Fruit fly (Drosophila melanogaster): ENCODE data around the gene HLH4C.

Gene HLH4C

DNA sequence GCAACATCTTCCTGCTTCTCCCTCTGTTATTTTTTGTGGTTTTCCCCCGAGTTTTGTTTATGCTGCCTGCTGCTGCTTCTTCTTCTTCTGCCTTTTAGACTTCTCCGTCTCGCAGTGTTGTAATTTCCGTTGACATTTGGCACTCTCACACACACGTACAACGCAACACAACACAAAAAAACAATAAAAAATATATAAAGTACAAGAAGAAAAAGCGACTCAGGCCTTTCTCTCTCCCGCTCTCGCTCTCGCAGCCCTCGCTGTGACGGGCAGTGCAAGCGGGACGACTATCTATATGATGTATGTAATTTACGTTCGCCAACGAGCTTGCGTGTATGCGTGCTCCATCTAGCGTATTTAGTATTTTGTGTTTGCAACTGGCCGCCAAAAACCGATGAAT is 38.9 kb upstream of the HLH4C start (continued):
- TF ChIP-seq repo (GFP tag; optimal IDR thresholded peaks at IDR 0.05) (no peak), bsh (GFP tag; optimal IDR thresholded peaks at IDR 0.05) (peak in 1 of 2 experiments; percentile 83), CG4282 (GFP tag; optimal IDR thresholded peaks at IDR 0.05) (no peak), Fer1 (GFP tag; optimal IDR thresholded peaks at IDR 0.05) (no peak), Atf-2 (GFP tag; optimal IDR thresholded peaks at IDR 0.05) (no peak), ftz-f1 (GFP tag; optimal IDR thresholded peaks at IDR 0.05) (peak; percentile 55), nerfin-1 (tag; optimal IDR thresholded peaks at IDR 0.05) (peak; percentile 2), CG14965 (GFP tag; optimal IDR thresholded peaks at IDR 0.05; ENCODE audit: borderline replicate concordance) (no peak), CG14860 (GFP tag; IDR thresholded peaks at IDR 0.05; ENCODE audit: partially characterized antibody) (no peak), Usf (GFP tag; optimal IDR thresholded peaks at IDR 0.05) (no peak), CG4730 (GFP tag; IDR thresholded peaks at IDR 0.05) (no peak), CG12071 (GFP tag; optimal IDR thresholded peaks at IDR 0.05) (no peak), Lpt (GFP tag; optimal IDR thresholded peaks at IDR 0.05) (no peak), CG8924 (tag; optimal IDR thresholded peaks at IDR 0.05) (peak; percentile 38), pnt (GFP tag; optimal IDR thresholded peaks at IDR 0.05) (no peak), CG7372 (GFP tag; IDR thresholded peaks at IDR 0.05) (no peak), abd-A (tag; optimal IDR thresholded peaks at IDR 0.05) (peak; percentile 80), Chrac-16 (GFP tag; optimal IDR thresholded peaks at IDR 0.05) (no peak), sr (GFP tag; IDR thresholded peaks at IDR 0.05) (no peak), CG1603 (tag; optimal IDR thresholded peaks at IDR 0.05) (no peak), CG2202 (tag; optimal IDR thresholded peaks at IDR 0.05) (no peak), hb (GFP tag; IDR thresholded peaks at IDR 0.05; ENCODE audit: partially characterized antibody) (no peak), YL-1 (GFP tag; optimal IDR thresholded peaks at IDR 0.05) (peak; percentile 84), fd102C (GFP tag; optimal IDR thresholded peaks at IDR 0.05) (no peak), hkb (optimal IDR thresholded peaks at IDR 0.05) (no peak), hkb (GFP tag; IDR thresholded peaks at IDR 0.05) (no peak), CG15073 (GFP tag; optimal IDR thresholded peaks at IDR 0.05) (no peak), Sry-β (GFP tag; optimal IDR thresholded peaks at IDR 0.05) (no peak), klu (GFP tag; IDR thresholded peaks at IDR 0.05) (no peak), CG18476 (GFP tag; optimal IDR thresholded peaks at IDR 0.05) (no peak), MESR4 (GFP tag; optimal IDR thresholded peaks at IDR 0.05) (peak; percentile 10), Gsc (GFP tag; IDR thresholded peaks at IDR 0.05) (no peak), Dref (GFP tag; IDR thresholded peaks at IDR 0.05) (no peak), NC2β (GFP tag; optimal IDR thresholded peaks at IDR 0.05) (no peak), fru (optimal IDR thresholded peaks at IDR 0.05) (no peak), Hr39 (optimal IDR thresholded peaks at IDR 0.05) (no peak), Ets97D (GFP tag; optimal IDR thresholded peaks at IDR 0.05) (no peak), Oli (tag; optimal IDR thresholded peaks at IDR 0.05) (no peak), emc (GFP tag; optimal IDR thresholded peaks at IDR 0.05) (no peak), Scr (GFP tag; IDR thresholded peaks at IDR 0.05; ENCODE audit: partially characterized antibody) (no peak), CG7556 (GFP tag; optimal IDR thresholded peaks at IDR 0.05) (no peak), CG4617 (GFP tag; optimal IDR thresholded peaks at IDR 0.05; ENCODE audit: borderline replicate concordance) (no peak), CG18262 (tag; optimal IDR thresholded peaks at IDR 0.05) (no peak), CG4404 (GFP tag; IDR thresholded peaks at IDR 0.05) (no peak), Vsx1 (GFP tag; optimal IDR thresholded peaks at IDR 0.05) (no peak), nerfin-2 (GFP tag; IDR thresholded peaks at IDR 0.05; ENCODE audit: partially characterized antibody) (no peak), CG10654 (GFP tag; optimal IDR thresholded peaks at IDR 0.05) (no peak), Meics (GFP tag; optimal IDR thresholded peaks at IDR 0.05) (peak; percentile 21), sim (GFP tag; IDR thresholded peaks at IDR 0.05) (no peak), Mrtf (GFP tag; IDR thresholded peaks at IDR 0.05) (no peak), CG9797 (GFP tag; optimal IDR thresholded peaks at IDR 0.05) (no peak), CG5180 (GFP tag; optimal IDR thresholded peaks at IDR 0.05) (peak; percentile 2), CG10543 (GFP tag; optimal IDR thresholded peaks at IDR 0.05) (peak; percentile 56)

All from whole organism, embryonic.